Fruit fly (Drosophila melanogaster): ENCODE measurements around the gene CG12307.

- no peak for TF ChIP-seq CG11902 (GFP tag; optimal IDR thresholded peaks at IDR 0.05)
- no peak for TF ChIP-seq fd85E (GFP tag; optimal IDR thresholded peaks at IDR 0.05)
- no peak for TF ChIP-seq CG34406 (GFP tag; optimal IDR thresholded peaks at IDR 0.05)
- TF ChIP-seq achi (GFP tag; optimal IDR thresholded peaks at IDR 0.05), result no peak
- no peak for TF ChIP-seq Sox14 (GFP tag; optimal IDR thresholded peaks at IDR 0.05)
These were observed 42.7 kb upstream of the CG12307 start, which contains the start of gene CG4988 for dm6 chr2L:11694504-11694903.
